Fruit fly (Drosophila melanogaster): ENCODE measurements around the gene awd.

DNA sequence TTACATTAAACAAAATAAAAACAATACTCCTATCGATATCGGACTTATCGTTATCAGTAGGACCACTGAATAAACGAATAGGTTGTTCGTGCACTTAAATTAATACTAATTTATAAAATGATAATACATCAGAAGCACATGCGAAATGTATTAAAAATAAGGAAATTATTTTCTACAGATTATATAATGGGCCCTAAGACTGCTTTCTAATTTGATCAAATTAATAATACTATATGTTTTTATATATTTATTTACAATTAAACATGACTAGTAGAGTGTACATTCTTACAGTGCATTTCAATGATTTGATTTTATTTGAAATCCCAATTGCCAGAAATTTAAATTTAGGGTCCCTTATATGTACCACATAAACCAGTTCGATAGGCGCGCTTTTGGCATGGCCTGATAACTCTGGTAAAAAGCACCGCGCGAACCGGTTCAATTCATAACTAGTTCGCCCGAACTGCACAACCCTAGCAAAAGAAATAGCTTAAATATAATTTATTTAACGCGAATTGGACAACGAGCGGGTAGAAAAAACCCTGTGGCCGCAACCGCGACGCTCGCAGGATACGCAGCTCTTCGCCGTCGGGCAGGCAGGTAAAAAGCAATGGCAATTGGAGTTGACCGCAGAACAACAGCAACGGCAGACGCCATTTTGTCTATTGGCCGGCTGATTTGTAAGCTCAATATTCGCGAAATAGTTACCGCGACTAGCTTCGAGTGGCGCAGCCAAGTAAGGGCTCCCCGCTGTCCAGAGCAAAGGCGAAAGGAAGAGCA, 30.9 kb upstream of the awd start, which contains the start of the genes CG2126 and faf:
- TF ChIP-seq cnc (optimal IDR thresholded peaks at IDR 0.05) (no peak), Crg-1 (GFP tag; optimal IDR thresholded peaks at IDR 0.05) (peak; percentile 66)

Data from whole organism, adult.